Fruit fly (Drosophila melanogaster): ENCODE measurements around the gene Klp31E.
A peak's percentile ranks its signal among the peaks of the same experiment; 100 is the strongest.

Klp31E gene

dm6 chr2L:10386208-10386805 is 27.5 kb upstream of the Klp31E start, which contains the start of the genes Cdk1 and mRpS7 (continued):
- no peak; the same call in 1 of the 2 replicates for TF ChIP-seq klu (GFP tag; IDR thresholded peaks at IDR 0.05)
- TF ChIP-seq CG18619 (GFP tag; optimal IDR thresholded peaks at IDR 0.05) = peak; percentile 72
- peak; percentile 59 for TF ChIP-seq bab2 (GFP tag; optimal IDR thresholded peaks at IDR 0.05)
- peak; percentile 46 for TF ChIP-seq CG10654 (GFP tag; optimal IDR thresholded peaks at IDR 0.05)
- TF ChIP-seq CG17328 (GFP tag; IDR thresholded peaks at IDR 0.05) = peak; percentile 70
- no peak for TF ChIP-seq Hr78 (GFP tag; optimal IDR thresholded peaks at IDR 0.05)
- TF ChIP-seq CG31388 (GFP tag; optimal IDR thresholded peaks at IDR 0.05) = peak; percentile 23
- TF ChIP-seq CG13894 (tag; optimal IDR thresholded peaks at IDR 0.05) = peak; percentile 47
- TF ChIP-seq CG9797 (GFP tag; optimal IDR thresholded peaks at IDR 0.05) = peak; percentile 28
- TF ChIP-seq pb (GFP tag; optimal IDR thresholded peaks at IDR 0.05) = no peak
- TF ChIP-seq Dll (GFP tag; IDR thresholded peaks at IDR 0.05; ENCODE audit: partially characterized antibody) = no peak
- TF ChIP-seq Stat92E (GFP tag; optimal IDR thresholded peaks at IDR 0.05) = no peak
- TF ChIP-seq BEAF-32 (GFP tag; optimal IDR thresholded peaks at IDR 0.05) = peak; percentile 33
- TF ChIP-seq Side (GFP tag; optimal IDR thresholded peaks at IDR 0.05) = peak; percentile 18
- TF ChIP-seq ase (GFP tag; IDR thresholded peaks at IDR 0.05) = peak; percentile 60; the same call in 2 of the 3 replicates
- TF ChIP-seq rib (GFP tag; IDR thresholded peaks at IDR 0.05) = no peak
- TF ChIP-seq jumu (GFP tag; optimal IDR thresholded peaks at IDR 0.05) = peak; percentile 33
- no peak for TF ChIP-seq schlank (tag; optimal IDR thresholded peaks at IDR 0.05)
- TF ChIP-seq CG18764 (GFP tag; optimal IDR thresholded peaks at IDR 0.05) = no peak
- peak; percentile 52 for TF ChIP-seq caup (GFP tag; optimal IDR thresholded peaks at IDR 0.05; ENCODE audit: severe bottlenecking)
- 0 out of 3 replicates have a peak, but pooled peaks have one; percentile 54 for TF ChIP-seq CG3726 (GFP tag; IDR thresholded peaks at IDR 0.05)
- no peak for TF ChIP-seq oc (tag; optimal IDR thresholded peaks at IDR 0.05)
- TF ChIP-seq org-1 (GFP tag; optimal IDR thresholded peaks at IDR 0.05) = no peak
- peak; percentile 53 for TF ChIP-seq CG9609 (GFP tag; optimal IDR thresholded peaks at IDR 0.05)
- no peak for TF ChIP-seq sr (GFP tag; IDR thresholded peaks at IDR 0.05)
- peak; percentile 66; the same call in 2 of the 3 replicates for TF ChIP-seq ken (GFP tag; IDR thresholded peaks at IDR 0.05)
- peak; percentile 70 for TF ChIP-seq CG4424 (GFP tag; optimal IDR thresholded peaks at IDR 0.05)
- no peak for TF ChIP-seq gt (GFP tag; IDR thresholded peaks at IDR 0.05)
- TF ChIP-seq CG7928 (GFP tag; optimal IDR thresholded peaks at IDR 0.05) = peak; percentile 18
- no peak for TF ChIP-seq Bgb (GFP tag; IDR thresholded peaks at IDR 0.05; ENCODE audit: partially characterized antibody)
- peak; percentile 65 for TF ChIP-seq sug (tag; optimal IDR thresholded peaks at IDR 0.05)
- no peak for TF ChIP-seq Doc2 (GFP tag; IDR thresholded peaks at IDR 0.05)
- peak; percentile 65 for TF ChIP-seq CG7372 (GFP tag; IDR thresholded peaks at IDR 0.05)
- peak; percentile 68 for TF ChIP-seq CG17385 (GFP tag; optimal IDR thresholded peaks at IDR 0.05)
- no peak for TF ChIP-seq CG14965 (GFP tag; optimal IDR thresholded peaks at IDR 0.05; ENCODE audit: borderline replicate concordance)
- TF ChIP-seq Oaz (GFP tag; IDR thresholded peaks at IDR 0.05) = peak; percentile 45
- TF ChIP-seq sna (GFP tag; IDR thresholded peaks at IDR 0.05; ENCODE audit: partially characterized antibody) = no peak
- no peak for TF ChIP-seq sc (optimal IDR thresholded peaks at IDR 0.05)
- peak; percentile 36 for TF ChIP-seq sc (GFP tag; optimal IDR thresholded peaks at IDR 0.05)
- TF ChIP-seq slp2 (GFP tag; optimal IDR thresholded peaks at IDR 0.05) = peak; percentile 50
- peak; percentile 86 for TF ChIP-seq CG11723 (GFP tag; optimal IDR thresholded peaks at IDR 0.05)
- TF ChIP-seq CG6689 (GFP tag; IDR thresholded peaks at IDR 0.05) = peak; percentile 78; the same call in 1 of the 2 replicates
- peak; percentile 56 for TF ChIP-seq mam (GFP tag; optimal IDR thresholded peaks at IDR 0.05)
- TF ChIP-seq Fer2 (tag; optimal IDR thresholded peaks at IDR 0.05) = peak; percentile 7
- peak; percentile 4 to 81 for TF ChIP-seq Hr51 (GFP tag; optimal IDR thresholded peaks at IDR 0.05)
- TF ChIP-seq CG13424 (tag; optimal IDR thresholded peaks at IDR 0.05) = peak; percentile 73
- no peak for TF ChIP-seq Sox102F (GFP tag; optimal IDR thresholded peaks at IDR 0.05)
- peak; percentile 74 for TF ChIP-seq Fer3 (tag; optimal IDR thresholded peaks at IDR 0.05)
- peak; percentile 71 for TF ChIP-seq ssp (GFP tag; IDR thresholded peaks at IDR 0.05)

Data from whole organism, embryonic.